Worm (Caenorhabditis elegans) whole organism, young adult: ENCODE results near the gene F23B12.1.

Source experiments
- B0019.2 ChIP-seq: fragments of 200-800 bp; sonication (Bioruptor generic); conservative IDR thresholded peaks from 2 replicates; pipeline ENCODE4 v1.3.6; 2022; ENCODE audit warnings: missing genetic modification reagents, missing genetic modification characterization, missing compliant biosample characterization
- B0261.1 ChIP-seq: sonication (generic microtip); optimal IDR thresholded peaks from 2 replicates; lab custom pipeline; 2016; ENCODE audit warnings: mild to moderate bottlenecking, missing genetic modification characterization, moderate library complexity, missing compliant biosample characterization
- F37B4.10 ChIP-seq: fragments of 200-800 bp; sonication (Bioruptor generic); IDR thresholded peaks from 2 replicates; pipeline ENCODE4 v1.3.6; 2022; ENCODE audit warnings: missing genetic modification characterization, missing compliant biosample characterization
- F49E8.2 ChIP-seq: sonication (generic microtip); optimal IDR thresholded peaks from 3 replicates; lab custom pipeline; 2017; ENCODE audit warnings: missing genetic modification characterization, mild to moderate bottlenecking, missing compliant biosample characterization, antibody characterized with exemption, moderate library complexity; ENCODE audit not compliant: insufficient read depth
- T07F8.4 ChIP-seq: sonication (generic microtip); optimal IDR thresholded peaks from 2 replicates; lab custom pipeline; 2016; ENCODE audit warnings: mild to moderate bottlenecking, missing genetic modification characterization, moderate library complexity, missing compliant biosample characterization
- T26A5.8 ChIP-seq: sonication (generic microtip); optimal IDR thresholded peaks from 2 replicates; lab custom pipeline; 2016; ENCODE audit warnings: missing genetic modification characterization, missing compliant biosample characterization
- Y53G8AR.9 ChIP-seq: fragments of 200-800 bp; sonication (Bioruptor generic); conservative IDR thresholded peaks from 2 replicates; pipeline ENCODE4 v1.3.6; 2022; ENCODE audit warnings: missing genetic modification reagents, missing genetic modification characterization, missing compliant biosample characterization
- Y56A3A.18 ChIP-seq: fragments of 200-800 bp; sonication (Bioruptor generic); IDR thresholded peaks from 2 replicates; pipeline ENCODE4 v1.3.6; 2022; ENCODE audit warnings: missing genetic modification reagents, missing genetic modification characterization, missing compliant biosample characterization
- Y67H2A.10 ChIP-seq: fragments of 200-800 bp; sonication (Bioruptor generic); conservative IDR thresholded peaks from 2 replicates; pipeline ENCODE4 v1.3.6; 2022; ENCODE audit warnings: missing genetic modification reagents, missing genetic modification characterization, missing compliant biosample characterization
- akir-1 ChIP-seq: fragments of 200-800 bp; sonication (Bioruptor generic); optimal IDR thresholded peaks from 2 replicates; lab custom pipeline; 2018; ENCODE audit warnings: mild to moderate bottlenecking, missing genetic modification characterization, moderate library complexity, missing compliant biosample characterization
- athp-1 ChIP-seq: sonication (generic microtip); optimal IDR thresholded peaks from 2 replicates; lab custom pipeline; 2017; ENCODE audit warnings: mild to moderate bottlenecking, missing genetic modification characterization, missing compliant biosample characterization
- attf-6 ChIP-seq: fragments of 200-800 bp; sonication (Bioruptor generic); IDR thresholded peaks from 2 replicates; pipeline ENCODE4 v1.3.6; 2022; ENCODE audit warnings: missing genetic modification reagents, missing genetic modification characterization, missing compliant biosample characterization
- cebp-2 ChIP-seq: fragments of 200-800 bp; sonication (Bioruptor generic); IDR thresholded peaks from 2 replicates; pipeline ENCODE4 v1.3.6; 2022; ENCODE audit warnings: missing genetic modification characterization, missing compliant biosample characterization
- ceh-27 ChIP-seq: fragments of 200-800 bp; sonication (Bioruptor generic); optimal IDR thresholded peaks from 2 replicates; lab custom pipeline; 2018; ENCODE audit warnings: mild to moderate bottlenecking, missing genetic modification characterization, moderate library complexity, missing compliant biosample characterization
- ceh-40 ChIP-seq: fragments of 200-800 bp; sonication (Bioruptor generic); IDR thresholded peaks from 2 replicates; pipeline ENCODE4 v1.3.6; 2022; ENCODE audit warnings: missing genetic modification characterization, missing compliant biosample characterization
- ceh-79 ChIP-seq: sonication (generic microtip); optimal IDR thresholded peaks from 2 replicates; lab custom pipeline; 2017; ENCODE audit warnings: mild to moderate bottlenecking, missing genetic modification characterization, missing compliant biosample characterization
- egl-18 ChIP-seq: fragments of 200-800 bp; sonication (Bioruptor generic); IDR thresholded peaks from 2 replicates; pipeline ENCODE4 v1.3.6; 2022; ENCODE audit warnings: missing genetic modification reagents, missing genetic modification characterization, missing compliant biosample characterization
- ets-4 ChIP-seq: fragments of 200-800 bp; sonication (Bioruptor generic); optimal IDR thresholded peaks from 2 replicates; lab custom pipeline; 2018; ENCODE audit warnings: mild to moderate bottlenecking, missing genetic modification characterization, missing compliant biosample characterization
- gei-17 ChIP-seq: fragments of 200-800 bp; sonication (Bioruptor generic); optimal IDR thresholded peaks from 2 replicates; lab custom pipeline; 2018; ENCODE audit warnings: mild to moderate bottlenecking, missing genetic modification characterization, missing compliant biosample characterization
- him-1 ChIP-seq: sonication (generic microtip); optimal IDR thresholded peaks from 2 replicates; lab custom pipeline; 2016; ENCODE audit warnings: missing genotype, missing genetic modification reagents, missing genetic modification characterization, missing compliant biosample characterization
- hlh-26 ChIP-seq: fragments of 200-800 bp; sonication (Bioruptor generic); conservative IDR thresholded peaks from 2 replicates; pipeline ENCODE4 v1.3.6; 2022; ENCODE audit warnings: missing genetic modification reagents, missing genetic modification characterization, missing compliant biosample characterization
- hsf-1 ChIP-seq: fragments of 200-800 bp; sonication (Bioruptor generic); IDR thresholded peaks from 2 replicates; pipeline ENCODE4 v1.3.6; 2022; ENCODE audit warnings: missing genetic modification reagents, missing genetic modification characterization, missing compliant biosample characterization
- lin-35 ChIP-seq, 3 experiments: fragments of 150-350 bp in 2 of 3; sonication (generic microtip) in 1 of 3; optimal IDR thresholded peaks; 2 replicates each; lab custom pipeline; 2014 to 2018; ENCODE audit warnings: missing biosample characterization in 3 of 3, missing genetic modification characterization in 3 of 3, missing genetic modification reagents in 3 of 3
- lin-54 ChIP-seq: fragments of 200-800 bp; sonication (Bioruptor generic); optimal IDR thresholded peaks from 2 replicates; lab custom pipeline; 2018; ENCODE audit warnings: mild to moderate bottlenecking, missing genetic modification characterization, missing compliant biosample characterization
- madf-3 ChIP-seq: fragments of 200-800 bp; sonication (Bioruptor generic); IDR thresholded peaks from 2 replicates; pipeline ENCODE4 v1.3.6; 2022; ENCODE audit warnings: missing genetic modification reagents, missing genetic modification characterization, missing compliant biosample characterization
- mel-28 ChIP-seq: sonication (generic microtip); optimal IDR thresholded peaks from 2 replicates; lab custom pipeline; 2016; ENCODE audit warnings: borderline replicate concordance, mild to moderate bottlenecking, missing genetic modification characterization, missing compliant biosample characterization
- nfya-2 ChIP-seq: fragments of 200-800 bp; sonication (Bioruptor generic); IDR thresholded peaks from 2 replicates; pipeline ENCODE4 v1.3.6; 2022; ENCODE audit warnings: missing genetic modification reagents, missing genetic modification characterization, missing compliant biosample characterization
- nhr-120 ChIP-seq: fragments of 200-800 bp; sonication (Bioruptor generic); IDR thresholded peaks from 2 replicates; pipeline ENCODE4 v1.3.6; 2022; ENCODE audit warnings: missing genetic modification characterization, missing compliant biosample characterization
- nhr-179 ChIP-seq: sonication (generic microtip); optimal IDR thresholded peaks from 2 replicates; lab custom pipeline; 2016; ENCODE audit warnings: mild to moderate bottlenecking, missing genetic modification characterization, missing compliant biosample characterization
- pbrm-1 ChIP-seq: fragments of 200-800 bp; sonication (Bioruptor generic); IDR thresholded peaks from 2 replicates; pipeline ENCODE4 v1.3.6; 2022; ENCODE audit warnings: missing genetic modification reagents, missing genetic modification characterization, missing compliant biosample characterization
- pha-4 ChIP-seq: fragments of 150-350 bp; sonication (generic microtip); optimal IDR thresholded peaks from 2 replicates; lab custom pipeline; 2014; ENCODE audit warnings: missing biosample characterization, missing genetic modification reagents, missing genetic modification characterization
- rcor-1 ChIP-seq: fragments of 200-800 bp; sonication (Bioruptor generic); IDR thresholded peaks from 2 replicates; pipeline ENCODE4 v1.3.6; 2022; ENCODE audit warnings: missing genetic modification reagents, missing genetic modification characterization, missing compliant biosample characterization
- rec-8 ChIP-seq, 2 experiments: sonication (generic microtip); optimal IDR thresholded peaks; 2 replicates each; lab custom pipeline; 2016; ENCODE audit warnings: mild to moderate bottlenecking in 2 of 2, missing genetic modification characterization in 2 of 2, missing genetic modification reagents in 2 of 2, missing genotype in 2 of 2, missing biosample characterization in 1 of 2, missing compliant biosample characterization in 1 of 2, moderate library complexity in 1 of 2
- sdz-38 ChIP-seq: sonication (generic microtip); optimal IDR thresholded peaks from 2 replicates; lab custom pipeline; 2016; ENCODE audit warnings: missing genotype, missing genetic modification characterization, missing compliant biosample characterization
- sea-2 ChIP-seq: fragments of 200-800 bp; sonication (Bioruptor generic); IDR thresholded peaks from 2 replicates; pipeline ENCODE4 v1.3.6; 2022; ENCODE audit warnings: missing genetic modification characterization, missing compliant biosample characterization
- snpc-1.1 ChIP-seq: sonication (generic microtip); optimal IDR thresholded peaks from 2 replicates; lab custom pipeline; 2017; ENCODE audit warnings: missing genetic modification characterization, mild to moderate bottlenecking, missing compliant biosample characterization, antibody characterized with exemption, moderate library complexity, missing genotype, missing genetic modification reagents; ENCODE audit not compliant: insufficient read depth
- snpc-3.4 ChIP-seq: sonication (generic microtip); optimal IDR thresholded peaks from 2 replicates; lab custom pipeline; 2017; ENCODE audit warnings: missing genetic modification characterization, mild to moderate bottlenecking, missing compliant biosample characterization, antibody characterized with exemption, moderate library complexity, missing genotype, missing genetic modification reagents
- snpc-4 ChIP-seq, 5 experiments: fragments of 150-350 bp in 1 of 5; sonication (generic microtip) in 4 of 5; optimal IDR thresholded peaks; 2 replicates each; lab custom pipeline; 2014 to 2018; ENCODE audit warnings: missing genetic modification characterization in 5 of 5, missing biosample characterization in 3 of 5, antibody characterized with exemption in 2 of 5, mild to moderate bottlenecking in 2 of 5, missing compliant biosample characterization in 2 of 5, missing genotype in 2 of 5, moderate library complexity in 2 of 5, missing genetic modification reagents in 1 of 5
- tlf-1 ChIP-seq: fragments of 200-800 bp; sonication (Bioruptor generic); optimal IDR thresholded peaks from 2 replicates; lab custom pipeline; 2018; ENCODE audit warnings: mild to moderate bottlenecking, missing genetic modification characterization, missing compliant biosample characterization
- zfh-2 ChIP-seq: fragments of 200-800 bp; sonication (Bioruptor generic); conservative IDR thresholded peaks from 2 replicates; pipeline ENCODE4 v1.3.6; 2022; ENCODE audit warnings: missing genetic modification reagents, missing genetic modification characterization, missing compliant biosample characterization
- ztf-28 ChIP-seq: fragments of 200-800 bp; sonication (Bioruptor generic); IDR thresholded peaks from 2 replicates; pipeline ENCODE4 v1.3.6; 2022; ENCODE audit warnings: missing genetic modification reagents, missing genetic modification characterization, missing compliant biosample characterization
- ztf-3 ChIP-seq: fragments of 200-800 bp; sonication (Bioruptor generic); optimal IDR thresholded peaks from 2 replicates; lab custom pipeline; 2018; ENCODE audit warnings: mild to moderate bottlenecking, missing genetic modification characterization, missing compliant biosample characterization

The F23B12.1 gene

ce11 chrV:14394743-14395142, 34.2 kb upstream of the F23B12.1 start, which contains the start of gene C15H11.13:
C15H11.13 (plus strand) TSS chrV:14395043.
- TF ChIP-seq egl-18 (GFP tag; lab: Robert Waterston, UW) = no peak
- TF ChIP-seq lin-35 (GFP tag; optimal IDR thresholded peaks at IDR 0.05; lab: Kevin White, UChicago) = no peak
- no peak for TF ChIP-seq ceh-27 (GFP tag; lab: Kevin White, UChicago)
- no peak for TF ChIP-seq Y56A3A.18
- TF ChIP-seq sea-2 (GFP tag; lab: Robert Waterston, UW) = no peak
- TF ChIP-seq T07F8.4 = no peak
- no peak for TF ChIP-seq F49E8.2 (tag; lab: Kevin White, UChicago)
- no peak for TF ChIP-seq snpc-4 (GFP tag; optimal IDR thresholded peaks at IDR 0.05; lab: Kevin White, UChicago)
- TF ChIP-seq snpc-4 (tag; optimal IDR thresholded peaks at IDR 0.05; lab: Kevin White, UChicago) = no peak
- no peak for TF ChIP-seq gei-17
- TF ChIP-seq sdz-38 = no peak
- TF ChIP-seq nhr-120 = no peak
- TF ChIP-seq B0019.2 (GFP tag; lab: Robert Waterston, UW) = no peak
- no peak for TF ChIP-seq pha-4
- TF ChIP-seq nhr-179 (tag; lab: Kevin White, UChicago) = no peak

ce11 chrV:14396123-14396669, 32.8 kb upstream of the F23B12.1 start:
- peak; percentile 80 for TF ChIP-seq snpc-4 (GFP tag; optimal IDR thresholded peaks at IDR 0.05; lab: Kevin White, UChicago)
- peak in 3 of 4 experiments; percentile 84 to 96 (median 93) for TF ChIP-seq snpc-4 (tag; optimal IDR thresholded peaks at IDR 0.05; lab: Kevin White, UChicago)
- no peak for TF ChIP-seq B0261.1 (tag; lab: Kevin White, UChicago)
- no peak for TF ChIP-seq mel-28 (tag; lab: Kevin White, UChicago)
- 0 out of 2 replicates have a peak, but pooled peaks have one; percentile 79 for TF ChIP-seq F37B4.10 (GFP tag; lab: Robert Waterston, UW)
- peak; percentile 83 for TF ChIP-seq snpc-1.1 (tag; lab: Kevin White, UChicago)
- TF ChIP-seq T26A5.8 (tag; lab: Kevin White, UChicago) = no peak
- peak; percentile 27 for TF ChIP-seq him-1 (tag; lab: Kevin White, UChicago)
- no peak for TF ChIP-seq F49E8.2 (tag; lab: Kevin White, UChicago)
- TF ChIP-seq hsf-1 (GFP tag; lab: Robert Waterston, UW) = no peak
- TF ChIP-seq ztf-28 (GFP tag; lab: Robert Waterston, UW) = no peak
- peak; percentile 54; the same call in 1 of the 2 replicates for TF ChIP-seq pbrm-1 (GFP tag; lab: Robert Waterston, UW)
- TF ChIP-seq zfh-2 (GFP tag; lab: Robert Waterston, UW) = no peak
- TF ChIP-seq snpc-3.4 (tag; lab: Kevin White, UChicago) = peak; percentile 50

- TF ChIP-seq tlf-1 (no peak), Y53G8AR.9 (GFP tag; lab: Robert Waterston, UW) (no peak), hlh-26 (GFP tag; lab: Robert Waterston, UW) (no peak), attf-6 (GFP tag; lab: Robert Waterston, UW) (no peak), ceh-40 (GFP tag; lab: Robert Waterston, UW) (no peak), rec-8 (tag; optimal IDR thresholded peaks at IDR 0.05; lab: Kevin White, UChicago) (no peak), ceh-79 (tag; lab: Kevin White, UChicago) (no peak)
Observed at ce11 chrV:14405647-14406046, 23.3 kb upstream of the F23B12.1 start.

ce11 chrV:14408774-14409173, 20.2 kb upstream of the F23B12.1 start, which contains the start of gene gnrr-2:
gnrr-2 (plus strand) TSS chrV:14409074.
- no peak for TF ChIP-seq ztf-3 (GFP tag; lab: Kevin White, UChicago)
- no peak for TF ChIP-seq nfya-2 (GFP tag; lab: Robert Waterston, UW)
- TF ChIP-seq egl-18 (GFP tag; lab: Robert Waterston, UW) = no peak
- TF ChIP-seq ets-4 (GFP tag; lab: Kevin White, UChicago) = no peak
- TF ChIP-seq Y67H2A.10 (GFP tag; lab: Robert Waterston, UW) = no peak
- TF ChIP-seq mel-28 (tag; lab: Kevin White, UChicago) = no peak
- TF ChIP-seq athp-1 (tag; lab: Kevin White, UChicago) = no peak
- no peak for TF ChIP-seq T07F8.4
- no peak for TF ChIP-seq rcor-1
- no peak for TF ChIP-seq akir-1 (GFP tag; lab: Kevin White, UChicago)
- TF ChIP-seq lin-54 (GFP tag; lab: Kevin White, UChicago) = no peak
- no peak for TF ChIP-seq cebp-2
- TF ChIP-seq madf-3 (GFP tag; lab: Robert Waterston, UW) = no peak
